Worm (Caenorhabditis elegans) whole organism, young adult: Measurements from ENCODE around the gene pps-1.

Experiments used
- B0336.3 ChIP-seq: fragments of 200-800 bp; sonication (Bioruptor generic); IDR thresholded peaks from 2 replicates; pipeline ENCODE4 v1.3.6; 2022; ENCODE audit warnings: missing genetic modification characterization, missing compliant biosample characterization
- die-1 ChIP-seq: sonication (generic microtip); optimal IDR thresholded peaks from 2 replicates; lab custom pipeline; 2016; ENCODE audit warnings: missing genotype, mild to moderate bottlenecking, missing genetic modification characterization, missing compliant biosample characterization
- dox-1 ChIP-seq: fragments of 200-800 bp; sonication (Bioruptor generic); IDR thresholded peaks from 2 replicates; pipeline ENCODE4 v1.3.6; 2022; ENCODE audit warnings: missing genetic modification reagents, missing genetic modification characterization, missing compliant biosample characterization
- efl-1 ChIP-seq: fragments of 150-350 bp; optimal IDR thresholded peaks from 2 replicates; lab custom pipeline; 2014; ENCODE audit warnings: missing biosample characterization, missing genetic modification reagents, missing genetic modification characterization
- nfya-1 ChIP-seq: sonication (generic microtip); optimal IDR thresholded peaks from 2 replicates; lab custom pipeline; 2017; ENCODE audit warnings: antibody characterized with exemption, missing compliant biosample characterization, missing genetic modification characterization, borderline replicate concordance; ENCODE audit not compliant: insufficient read depth
- pha-4 ChIP-seq: fragments of 150-350 bp; sonication (generic microtip); optimal IDR thresholded peaks from 2 replicates; lab custom pipeline; 2014; ENCODE audit warnings: missing biosample characterization, missing genetic modification reagents, missing genetic modification characterization
- unc-62 ChIP-seq: fragments of 150-350 bp; optimal IDR thresholded peaks from 2 replicates; lab custom pipeline; 2014; ENCODE audit warnings: missing biosample characterization, missing genetic modification reagents, missing genetic modification characterization
- ztf-25 ChIP-seq: fragments of 200-800 bp; sonication (Bioruptor generic); IDR thresholded peaks from 2 replicates; pipeline ENCODE4 v1.3.6; 2022; ENCODE audit warnings: missing genetic modification reagents, missing genetic modification characterization, missing compliant biosample characterization

ce11 chrIV:10194345-10194744 is 32.5 kb downstream of the pps-1 start, which contains the start of gene ptrg-1:
- TF ChIP-seq unc-62 (GFP tag; lab: Kevin White, UChicago): no peak
- no peak for TF ChIP-seq nfya-1 (tag; lab: Kevin White, UChicago)
- no peak for TF ChIP-seq die-1
- no peak for TF ChIP-seq B0336.3 (GFP tag; lab: Robert Waterston, UW)
- TF ChIP-seq pha-4 (tag; lab: Kevin White, UChicago): no peak
- no peak for TF ChIP-seq dox-1 (GFP tag; lab: Robert Waterston, UW)
- no peak for TF ChIP-seq ztf-25 (GFP tag; lab: Robert Waterston, UW)
- no peak for TF ChIP-seq efl-1
